Worm (Caenorhabditis elegans): Measurements from ENCODE around the gene timm-17B.1.

ce11 chrIV:4755929-4756655 lies 10.8 kb upstream of the timm-17B.1 start, which contains the start of the genes fbxb-77 and Y17G9B.11:
- TF ChIP-seq mab-5 (tag; optimal IDR thresholded peaks at IDR 0.05) (no peak), unc-120 (tag; optimal IDR thresholded peaks at IDR 0.05; ENCODE audit: poor library complexity, severe bottlenecking) (no peak), elt-1 (tag; optimal IDR thresholded peaks at IDR 0.05; ENCODE audit: borderline replicate concordance, insufficient read depth) (no peak), unc-62 (GFP tag; optimal IDR thresholded peaks at IDR 0.05) (no peak), lin-13 (tag; optimal IDR thresholded peaks at IDR 0.05) (no peak), ztf-11 (tag; optimal IDR thresholded peaks at IDR 0.05) (no peak), ces-1 (GFP tag; optimal IDR thresholded peaks at IDR 0.05) (peak; percentile 10), mep-1 (tag; optimal IDR thresholded peaks at IDR 0.05) (no peak), nhr-76 (tag; optimal IDR thresholded peaks at IDR 0.05) (no peak)
